Worm (Caenorhabditis elegans) whole organism, L4/young adult: ENCODE measurements around the gene nspg-8.

ENCODE experiments used
- W03F9.2 ChIP-seq: fragments of 150-350 bp; optimal IDR thresholded peaks from 2 replicates; lab custom pipeline; 2014; ENCODE audit warnings: missing biosample characterization, missing genetic modification characterization
- dao-5 ChIP-seq: sonication (generic microtip); optimal IDR thresholded peaks from 2 replicates; lab custom pipeline; 2016; ENCODE audit warnings: missing genotype, missing genetic modification characterization, moderate library complexity, missing compliant biosample characterization
- him-1 ChIP-seq: sonication (generic microtip); optimal IDR thresholded peaks from 2 replicates; lab custom pipeline; 2016; ENCODE audit warnings: missing genotype, missing genetic modification reagents, missing genetic modification characterization, missing compliant biosample characterization

nspg-8 gene

ce11 chrIII:1193326-1193862 lies 11.5 kb downstream of the nspg-8 start, which contains the start of gene Y119D3B.14:
Gene Y119D3B.14 (minus strand): TSS chrIII:1193812.
- no peak for TF ChIP-seq dao-5 (tag; lab: Kevin White, UChicago)
- no peak for TF ChIP-seq him-1 (tag; lab: Kevin White, UChicago)
- TF ChIP-seq W03F9.2 (tag; lab: Kevin White, UChicago) = no peak

DNA sequence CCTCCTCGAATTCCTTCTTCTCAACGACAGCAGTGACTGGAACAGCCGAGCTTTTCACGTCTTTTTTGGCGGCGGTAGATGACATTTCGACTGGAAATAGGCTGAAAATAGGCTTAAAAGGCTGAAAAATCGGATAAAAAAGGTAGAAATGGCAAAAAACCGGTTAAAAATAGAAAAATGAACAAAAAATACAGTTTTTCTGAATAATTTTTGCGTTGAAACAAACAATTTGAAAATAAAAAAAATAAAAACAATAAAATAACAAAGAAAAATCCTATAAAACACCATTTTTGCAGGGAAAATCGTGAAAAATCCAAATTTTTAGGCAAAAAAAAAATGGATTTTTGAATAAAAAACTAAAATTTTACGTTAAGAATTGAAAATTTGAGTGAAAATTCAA lies 14.3 kb downstream of the nspg-8 start, which contains the start of gene dss-1:
dss-1 (minus strand) TSS at position 101 of the 400 bp plus-strand sequence.
- TF ChIP-seq him-1 (tag; lab: Kevin White, UChicago) (no peak), W03F9.2 (tag; lab: Kevin White, UChicago) (no peak), dao-5 (tag; lab: Kevin White, UChicago) (no peak)

ce11 chrIII:1201958-1202596 lies 20.2 kb downstream of the nspg-8 start, which contains the start of the genes mrpl-45 and Y119D3B.12:
Gene mrpl-45 (minus strand): TSS chrIII:1202008.
Gene Y119D3B.12 (plus strand): TSS chrIII:1202546.
- TF ChIP-seq W03F9.2 (tag; lab: Kevin White, UChicago) = peak; percentile 76
- TF ChIP-seq dao-5 (tag; lab: Kevin White, UChicago) = no peak

DNA sequence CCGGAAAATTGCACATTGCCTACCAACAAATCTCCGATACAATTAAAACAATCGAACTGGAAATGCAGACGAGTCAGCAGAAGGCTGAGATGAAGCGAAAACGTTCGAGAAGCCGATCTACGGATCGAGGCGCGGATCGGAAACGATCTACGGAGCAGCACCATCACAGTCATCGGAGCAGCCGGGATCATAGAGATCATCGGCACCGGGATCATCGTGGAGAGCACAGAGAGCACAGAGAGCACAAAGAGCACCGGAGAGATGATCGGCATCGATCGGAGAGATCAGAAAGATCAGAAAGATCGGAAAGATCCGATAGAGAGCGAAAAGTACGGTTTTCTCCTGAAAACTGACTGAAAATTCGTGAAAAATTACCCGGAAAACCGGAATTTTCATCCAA lies 23.6 kb downstream of the nspg-8 start:
- TF ChIP-seq dao-5 (tag; lab: Kevin White, UChicago) (no peak), W03F9.2 (tag; lab: Kevin White, UChicago) (no peak), him-1 (tag; lab: Kevin White, UChicago) (no peak)

DNA sequence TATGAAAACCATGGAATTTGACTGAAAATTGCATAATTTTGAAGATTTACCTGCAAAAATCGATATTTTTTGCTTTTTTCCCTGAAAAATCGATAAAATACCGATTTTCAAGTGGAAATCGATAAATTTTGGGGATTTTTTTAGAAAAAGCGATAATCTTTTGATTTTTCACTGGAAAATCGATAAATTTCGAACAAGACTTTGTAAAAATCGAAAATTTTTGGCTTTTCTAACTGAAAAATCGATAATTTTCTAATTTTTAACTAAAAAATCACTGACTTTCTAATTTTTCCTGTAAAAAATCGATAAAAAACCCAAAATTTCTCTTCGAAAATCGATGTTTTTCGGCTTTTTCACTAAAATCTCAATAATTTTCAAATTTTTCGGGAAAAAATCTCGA lies 24.5 kb downstream of the nspg-8 start:
- no peak for TF ChIP-seq him-1 (tag; lab: Kevin White, UChicago)

DNA sequence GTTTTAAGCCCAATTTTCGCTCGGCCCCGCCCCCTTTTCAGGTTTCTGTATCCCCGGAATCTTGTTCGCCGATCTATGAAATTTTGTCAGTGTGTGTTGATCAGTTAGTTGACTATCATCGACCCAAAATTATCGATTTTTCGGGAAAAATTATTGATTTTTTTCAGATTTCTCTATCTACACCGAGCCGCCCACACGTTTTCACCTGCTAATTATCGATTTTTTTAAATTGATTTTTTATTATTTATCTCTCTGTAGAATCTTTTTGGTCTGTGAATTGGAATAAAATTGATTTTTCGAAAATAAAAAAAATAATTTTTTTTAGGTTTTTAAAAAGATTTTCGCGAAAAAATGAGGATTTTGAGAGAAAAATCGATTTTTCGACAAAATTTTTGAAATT lies 25.2 kb downstream of the nspg-8 start:
- TF ChIP-seq him-1 (tag; lab: Kevin White, UChicago) (no peak), dao-5 (tag; lab: Kevin White, UChicago) (no peak), W03F9.2 (tag; lab: Kevin White, UChicago) (no peak)

- no peak for TF ChIP-seq W03F9.2 (tag; lab: Kevin White, UChicago)
- no peak for TF ChIP-seq him-1 (tag; lab: Kevin White, UChicago)
- no peak for TF ChIP-seq dao-5 (tag; lab: Kevin White, UChicago)
Observed at ce11 chrIII:1207852-1208251, 26.0 kb downstream of the nspg-8 start, which contains the start of gene orc-3. Gene orc-3 (plus strand): TSS chrIII:1208133.

DNA sequence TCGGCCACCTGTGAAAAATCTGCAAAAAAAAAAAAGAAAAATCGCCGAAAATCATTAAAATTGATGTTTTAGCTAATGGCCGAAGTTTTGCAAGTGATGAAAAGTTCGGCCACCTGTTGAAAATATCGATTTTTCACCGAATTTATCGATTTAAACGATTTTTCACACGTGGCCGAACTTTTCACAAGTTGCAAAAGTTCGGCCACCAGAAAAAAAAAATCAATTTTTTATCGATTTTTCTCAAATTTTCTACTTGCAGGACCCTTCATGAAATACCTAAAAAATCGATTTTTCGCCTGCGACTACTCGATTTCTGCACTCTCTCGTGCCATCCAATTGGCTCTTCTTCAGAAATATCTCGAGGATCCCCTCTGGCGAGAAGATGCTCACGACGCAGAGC lies 28.8 kb downstream of the nspg-8 start:
- TF ChIP-seq W03F9.2 (tag; lab: Kevin White, UChicago) = no peak
- no peak for TF ChIP-seq him-1 (tag; lab: Kevin White, UChicago)
- TF ChIP-seq dao-5 (tag; lab: Kevin White, UChicago) = no peak

- TF ChIP-seq W03F9.2 (tag; lab: Kevin White, UChicago) (no peak), dao-5 (tag; lab: Kevin White, UChicago) (no peak)
Observed at ce11 chrIII:1214121-1214673, 32.3 kb downstream of the nspg-8 start.

ce11 chrIII:1214680-1215079 lies 32.8 kb downstream of the nspg-8 start, which contains the start of gene Y119D3B.21:
Gene Y119D3B.21 (plus strand): TSS chrIII:1215000.
- TF ChIP-seq him-1 (tag; lab: Kevin White, UChicago) (no peak), dao-5 (tag; lab: Kevin White, UChicago) (no peak), W03F9.2 (tag; lab: Kevin White, UChicago) (no peak)

ce11 chrIII:1216096-1216495 lies 34.2 kb downstream of the nspg-8 start:
- TF ChIP-seq him-1 (tag; lab: Kevin White, UChicago) (no peak), W03F9.2 (tag; lab: Kevin White, UChicago) (no peak), dao-5 (tag; lab: Kevin White, UChicago) (no peak)

DNA sequence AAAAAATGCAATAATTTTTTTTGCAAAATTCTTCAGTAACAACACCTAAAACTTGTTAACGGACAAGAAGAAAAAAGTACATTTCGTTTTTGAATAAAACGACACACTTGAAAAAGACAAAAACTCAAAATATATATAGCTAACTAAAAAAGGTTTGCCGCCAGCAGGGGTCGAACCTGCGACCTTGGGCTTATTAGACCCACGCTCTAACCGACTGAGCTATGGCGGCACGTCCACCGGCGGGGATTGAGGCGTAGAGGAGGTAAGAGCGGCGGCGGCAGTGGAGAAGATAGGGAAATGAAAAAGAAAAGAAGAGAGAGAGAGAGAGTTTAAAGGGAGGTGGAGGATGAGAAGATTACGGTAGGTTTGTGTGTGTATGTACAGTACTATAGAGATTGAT lies 36.4 kb downstream of the nspg-8 start:
- TF ChIP-seq W03F9.2 (tag; lab: Kevin White, UChicago) (no peak), him-1 (tag; lab: Kevin White, UChicago) (no peak), dao-5 (tag; lab: Kevin White, UChicago) (no peak)

ce11 chrIII:1218998-1219397 lies 37.1 kb downstream of the nspg-8 start:
- no peak for TF ChIP-seq him-1 (tag; lab: Kevin White, UChicago)
- TF ChIP-seq dao-5 (tag; lab: Kevin White, UChicago) = no peak
- no peak for TF ChIP-seq W03F9.2 (tag; lab: Kevin White, UChicago)

DNA sequence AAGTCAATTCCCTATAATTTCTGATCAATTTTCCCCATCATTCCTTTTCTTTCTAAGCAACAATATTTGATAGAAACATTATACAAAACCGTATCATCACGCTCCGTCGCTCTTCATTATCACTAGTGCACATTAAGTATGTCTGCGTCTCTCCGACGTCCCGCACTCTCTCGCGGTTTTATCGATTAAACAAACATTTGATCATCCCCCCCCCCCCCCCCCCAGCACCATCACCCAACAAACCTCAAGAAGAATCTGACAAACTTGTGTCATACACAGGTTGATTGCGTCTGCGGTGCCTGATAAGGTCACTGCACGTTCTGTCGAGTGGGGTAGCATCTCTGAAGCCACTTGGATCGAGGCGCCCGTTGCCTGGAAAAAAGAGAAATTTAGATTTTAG lies 38.2 kb downstream of the nspg-8 start:
- TF ChIP-seq W03F9.2 (tag; lab: Kevin White, UChicago) (no peak), him-1 (tag; lab: Kevin White, UChicago) (no peak), dao-5 (tag; lab: Kevin White, UChicago) (no peak)
